Worm (Caenorhabditis elegans) whole organism, L2 larva: Measurements from ENCODE around the gene sahd-1.
A peak's percentile ranks its signal among the peaks of the same experiment; 100 is the strongest.

ENCODE experiments used
- F13H6.1 ChIP-seq: sonication (generic microtip); optimal IDR thresholded peaks from 2 replicates; lab custom pipeline; 2016; ENCODE audit warnings: missing genetic modification characterization, missing compliant biosample characterization
- alr-1 ChIP-seq: fragments of 150-350 bp; optimal IDR thresholded peaks from 2 replicates; lab custom pipeline; 2014; ENCODE audit warnings: missing biosample characterization, missing genetic modification characterization
- ceh-82 ChIP-seq: fragments of 150-350 bp; optimal IDR thresholded peaks from 2 replicates; lab custom pipeline; 2014; ENCODE audit warnings: missing biosample characterization, missing genetic modification characterization
- lsy-2 ChIP-seq, 2 experiments: fragments of 150-350 bp in 1 of 2; sonication (generic microtip) in 1 of 2; optimal IDR thresholded peaks; 2 replicates each; lab custom pipeline; 2014 to 2017; ENCODE audit warnings: missing biosample characterization in 2 of 2, missing genetic modification characterization in 2 of 2
- nhr-10 ChIP-seq: sonication (generic microtip); optimal IDR thresholded peaks from 2 replicates; lab custom pipeline; 2017; ENCODE audit warnings: missing biosample characterization, missing genetic modification characterization
- nhr-12 ChIP-seq: fragments of 150-350 bp; optimal IDR thresholded peaks from 2 replicates; lab custom pipeline; 2014; ENCODE audit warnings: missing biosample characterization, missing genetic modification characterization
- nhr-23 ChIP-seq: fragments of 150-350 bp; optimal IDR thresholded peaks from 2 replicates; lab custom pipeline; 2014; ENCODE audit warnings: missing biosample characterization, missing genetic modification reagents, missing genetic modification characterization
- nhr-237 ChIP-seq: fragments of 150-350 bp; optimal IDR thresholded peaks from 2 replicates; lab custom pipeline; 2014; ENCODE audit warnings: missing biosample characterization, missing genetic modification characterization
- snpc-4 ChIP-seq: fragments of 150-350 bp; optimal IDR thresholded peaks from 2 replicates; lab custom pipeline; 2014; ENCODE audit warnings: missing biosample characterization, missing genetic modification characterization
- unc-55 ChIP-seq: fragments of 150-350 bp; sonication (generic microtip); optimal IDR thresholded peaks from 3 replicates; lab custom pipeline; 2014; ENCODE audit warnings: missing biosample characterization, missing genetic modification reagents, missing genetic modification characterization

ce11 chrII:5537524-5537923 lies 22.8 kb upstream of the sahd-1 start, which contains the start of gene C17C3.11:
- no peak for TF ChIP-seq nhr-23 (tag; lab: Kevin White, UChicago)
- TF ChIP-seq ceh-82 (tag; lab: Kevin White, UChicago) = no peak
- TF ChIP-seq nhr-237 (tag; lab: Kevin White, UChicago) = no peak
- TF ChIP-seq alr-1 (tag; lab: Kevin White, UChicago) = no peak
- TF ChIP-seq nhr-10 = no peak
- peak; percentile 46 for TF ChIP-seq unc-55
- no peak for TF ChIP-seq lsy-2 (tag; optimal IDR thresholded peaks at IDR 0.05; lab: Kevin White, UChicago)
- TF ChIP-seq nhr-12 (tag; lab: Kevin White, UChicago) = no peak
- TF ChIP-seq snpc-4 = no peak
- no peak for TF ChIP-seq F13H6.1
